Fruit fly (Drosophila melanogaster) whole organism, embryonic: ENCODE data around the gene rho-5.
A peak's percentile ranks its signal among the peaks of the same experiment; 100 is the strongest.

Experiments
- Ada2b ChIP-seq: fragments of 200-800 bp; sonication (Bioruptor generic); IDR thresholded peaks from 2 replicates; pipeline ENCODE4 v1.3.6; 2022; ENCODE audit warnings: missing biosample characterization, missing genetic modification characterization
- CG10654 ChIP-seq: fragments of 200-800 bp; sonication (Bioruptor generic); optimal IDR thresholded peaks from 2 replicates; lab custom pipeline; 2016; ENCODE audit warnings: missing biosample characterization, missing genetic modification characterization
- CG12104 ChIP-seq: fragments of 200-800 bp; sonication (Bioruptor generic); optimal IDR thresholded peaks from 3 replicates; lab custom pipeline; 2016; ENCODE audit warnings: missing biosample characterization, missing genetic modification characterization
- CG14667 ChIP-seq: fragments of 200-800 bp; sonication (Bioruptor generic); IDR thresholded peaks from 2 replicates; pipeline ENCODE4 v1.3.6; 2022; ENCODE audit warnings: missing biosample characterization, missing genetic modification characterization
- CG15479 ChIP-seq: fragments of 200-800 bp; sonication (Bioruptor generic); optimal IDR thresholded peaks from 3 replicates; lab custom pipeline; 2019; ENCODE audit warnings: missing biosample characterization, mild to moderate bottlenecking, missing genetic modification characterization, moderate library complexity
- CG15514 ChIP-seq: fragments of 200-800 bp; sonication (Bioruptor generic); optimal IDR thresholded peaks from 3 replicates; lab custom pipeline; 2017; ENCODE audit warnings: missing biosample characterization, missing genetic modification characterization, mild to moderate bottlenecking, moderate library complexity, missing genetic modification reagents
- CG16813 ChIP-seq: fragments of 200-800 bp; sonication (Bioruptor generic); IDR thresholded peaks from 3 replicates; pipeline ENCODE4 v1.3.6; 2022; ENCODE audit warnings: missing biosample characterization, missing genetic modification characterization; ENCODE audit not compliant: partially characterized antibody
- CG17802 ChIP-seq: fragments of 200-800 bp; sonication (Bioruptor generic); optimal IDR thresholded peaks from 2 replicates; lab custom pipeline; 2018; ENCODE audit warnings: missing biosample characterization, mild to moderate bottlenecking, missing genetic modification characterization, moderate library complexity
- CG17912 ChIP-seq: fragments of 200-800 bp; sonication (Bioruptor generic); optimal IDR thresholded peaks from 2 replicates; lab custom pipeline; 2018; ENCODE audit warnings: missing biosample characterization, mild to moderate bottlenecking, missing genetic modification characterization
- CG18262 ChIP-seq: fragments of 200-800 bp; optimal IDR thresholded peaks from 3 replicates; lab custom pipeline; 2019; ENCODE audit warnings: missing biosample characterization, mild to moderate bottlenecking, missing genetic modification characterization, moderate library complexity
- CG1832 ChIP-seq: fragments of 200-800 bp; sonication (Bioruptor generic); optimal IDR thresholded peaks from 2 replicates; lab custom pipeline; 2017; ENCODE audit warnings: missing biosample characterization, mild to moderate bottlenecking, missing genetic modification characterization, inconsistent platforms
- CG3065 ChIP-seq: fragments of 200-800 bp; sonication (Bioruptor generic); optimal IDR thresholded peaks from 2 replicates; lab custom pipeline; 2016; ENCODE audit warnings: missing biosample characterization, missing genetic modification characterization
- CG4404 ChIP-seq: fragments of 200-800 bp; sonication (Bioruptor generic); IDR thresholded peaks from 2 replicates; pipeline ENCODE4 v1.3.6; 2022; ENCODE audit warnings: missing biosample characterization, missing genetic modification characterization
- CG6175 ChIP-seq: fragments of 200-800 bp; sonication (Bioruptor generic); IDR thresholded peaks from 3 replicates; pipeline ENCODE4 v1.3.6; 2022; ENCODE audit warnings: missing biosample characterization, missing genetic modification characterization
- CG6272 ChIP-seq: fragments of 200-800 bp; sonication (Bioruptor generic); IDR thresholded peaks from 2 replicates; pipeline ENCODE4 v1.3.6; 2022; ENCODE audit warnings: missing biosample characterization, missing genetic modification characterization
- CG8478 ChIP-seq: fragments of >200 bp; optimal IDR thresholded peaks from 2 replicates; lab custom pipeline; 2018
- CG8944 ChIP-seq: fragments of 200-800 bp; sonication (Bioruptor generic); optimal IDR thresholded peaks from 3 replicates; lab custom pipeline; 2016; ENCODE audit warnings: missing biosample characterization, missing genetic modification characterization
- CG9876 ChIP-seq: fragments of 200-800 bp; sonication (Bioruptor generic); optimal IDR thresholded peaks from 2 replicates; lab custom pipeline; 2016; ENCODE audit warnings: missing biosample characterization, missing genetic modification characterization
- CG9932 ChIP-seq: fragments of 200-800 bp; sonication (Bioruptor generic); IDR thresholded peaks from 2 replicates; pipeline ENCODE4 v1.3.6; 2022; ENCODE audit warnings: missing biosample characterization, missing genetic modification characterization
- CkIIα-i1 ChIP-seq: fragments of 200-800 bp; sonication (Bioruptor generic); IDR thresholded peaks from 2 replicates; pipeline ENCODE4 v1.3.6; 2022; ENCODE audit warnings: missing biosample characterization, missing genetic modification characterization
- Dfd ChIP-seq, 2 experiments: fragments of >200 bp; optimal IDR thresholded peaks; 2 replicates each; lab custom pipeline; 2017; ENCODE audit warnings: missing biosample characterization in 2 of 2, missing genetic modification characterization in 2 of 2
- Dip2 ChIP-seq: fragments of 200-800 bp; sonication (Bioruptor generic); IDR thresholded peaks from 2 replicates; pipeline ENCODE4 v1.3.6; 2022; ENCODE audit warnings: missing biosample characterization, missing genetic modification characterization
- Gsc ChIP-seq: fragments of 200-800 bp; sonication (Bioruptor generic); IDR thresholded peaks from 2 replicates; pipeline ENCODE4 v1.3.6; 2022; ENCODE audit warnings: missing biosample characterization, missing genetic modification characterization
- Gug ChIP-seq: fragments of 200-800 bp; sonication (Bioruptor generic); IDR thresholded peaks from 4 replicates; pipeline ENCODE4 v1.3.6; 2022; ENCODE audit warnings: missing biosample characterization, missing genetic modification characterization
- HHEX ChIP-seq: fragments of 200-800 bp; sonication (Bioruptor generic); optimal IDR thresholded peaks from 3 replicates; lab custom pipeline; 2017; ENCODE audit warnings: missing biosample characterization, mild to moderate bottlenecking, missing genetic modification characterization, missing genetic modification reagents
- HmgD ChIP-seq: fragments of 200-800 bp; sonication (Bioruptor generic); optimal IDR thresholded peaks from 3 replicates; lab custom pipeline; 2016; ENCODE audit warnings: missing biosample characterization, missing genetic modification characterization
- Max ChIP-seq: fragments of 200-800 bp; sonication (Bioruptor generic); optimal IDR thresholded peaks from 2 replicates; lab custom pipeline; 2016; ENCODE audit warnings: missing biosample characterization, mild to moderate bottlenecking, missing genetic modification characterization
- Mrtf ChIP-seq: fragments of 200-800 bp; sonication (Bioruptor generic); IDR thresholded peaks from 3 replicates; pipeline ENCODE4 v1.3.6; 2022; ENCODE audit warnings: missing biosample characterization, missing genetic modification characterization
- NFAT ChIP-seq: fragments of 200-800 bp; sonication (Bioruptor generic); IDR thresholded peaks from 2 replicates; pipeline ENCODE4 v1.3.6; 2022; ENCODE audit warnings: missing biosample characterization, missing genetic modification characterization
- Ravus ChIP-seq: fragments of 200-800 bp; sonication (Bioruptor generic); IDR thresholded peaks from 2 replicates; pipeline ENCODE4 v1.3.6; 2022; ENCODE audit warnings: missing biosample characterization, missing genetic modification characterization
- Sox102F ChIP-seq: fragments of 200-800 bp; sonication (Bioruptor generic); optimal IDR thresholded peaks from 2 replicates; lab custom pipeline; 2018; ENCODE audit warnings: missing biosample characterization, mild to moderate bottlenecking, missing genetic modification characterization, moderate library complexity
- ash1 ChIP-seq: fragments of 200-800 bp; sonication (Bioruptor generic); optimal IDR thresholded peaks from 2 replicates; lab custom pipeline; 2018; ENCODE audit warnings: missing biosample characterization, mild to moderate bottlenecking, missing genetic modification characterization
- br ChIP-seq: fragments of >200 bp; optimal IDR thresholded peaks from 2 replicates; lab custom pipeline; 2017
- bsh ChIP-seq, 2 experiments: fragments of 200-800 bp; sonication (Bioruptor generic); optimal IDR thresholded peaks; 2 replicates each; lab custom pipeline; 2017 to 2018; ENCODE audit warnings: mild to moderate bottlenecking in 2 of 2, missing biosample characterization in 2 of 2, missing genetic modification characterization in 2 of 2, moderate library complexity in 1 of 2
- chn ChIP-seq: fragments of 200-800 bp; sonication (Bioruptor generic); optimal IDR thresholded peaks from 2 replicates; lab custom pipeline; 2016; ENCODE audit warnings: missing biosample characterization, missing genetic modification characterization
- crc ChIP-seq: fragments of 200-800 bp; sonication (Bioruptor generic); optimal IDR thresholded peaks from 2 replicates; lab custom pipeline; 2016; ENCODE audit warnings: missing biosample characterization, missing genetic modification characterization
- cwo ChIP-seq: fragments of 200-800 bp; sonication (Bioruptor generic); optimal IDR thresholded peaks from 3 replicates; lab custom pipeline; 2017; ENCODE audit warnings: missing biosample characterization, missing genetic modification characterization, mild to moderate bottlenecking, moderate library complexity, missing genetic modification reagents
- eyg ChIP-seq: fragments of 200-800 bp; sonication (Bioruptor generic); optimal IDR thresholded peaks from 3 replicates; lab custom pipeline; 2016; ENCODE audit warnings: missing biosample characterization, missing genetic modification characterization
- fd102C ChIP-seq: fragments of 200-800 bp; sonication (Bioruptor generic); optimal IDR thresholded peaks from 2 replicates; lab custom pipeline; 2018; ENCODE audit warnings: missing biosample characterization, mild to moderate bottlenecking, missing genetic modification characterization, moderate library complexity
- gcm2 ChIP-seq: fragments of 200-800 bp; sonication (Bioruptor generic); optimal IDR thresholded peaks from 2 replicates; lab custom pipeline; 2016; ENCODE audit warnings: missing biosample characterization, missing genetic modification characterization
- grn ChIP-seq: fragments of 200-800 bp; sonication (Bioruptor generic); optimal IDR thresholded peaks from 3 replicates; lab custom pipeline; 2017; ENCODE audit warnings: missing biosample characterization, missing genetic modification characterization
- kay ChIP-seq: fragments of 200-800 bp; sonication (Bioruptor generic); optimal IDR thresholded peaks from 2 replicates; lab custom pipeline; 2016; ENCODE audit warnings: missing biosample characterization, missing genetic modification characterization
- klu ChIP-seq: fragments of 200-800 bp; sonication (Bioruptor generic); IDR thresholded peaks from 2 replicates; pipeline ENCODE4 v1.3.6; 2022; ENCODE audit warnings: missing biosample characterization, missing genetic modification characterization
- lola ChIP-seq, 3 experiments: fragments of >200 bp in 2 of 3; fragments of 200-800 bp in 1 of 3; sonication (Bioruptor generic) in 1 of 3; optimal IDR thresholded peaks; 2 replicates each; lab custom pipeline; 2017 to 2019; ENCODE audit warnings: missing biosample characterization in 3 of 3, missing genetic modification characterization in 3 of 3, mild to moderate bottlenecking in 1 of 3, moderate library complexity in 1 of 3
- nerfin-2 ChIP-seq: fragments of 200-800 bp; sonication (Bioruptor generic); IDR thresholded peaks from 2 replicates; pipeline ENCODE4 v1.3.6; 2022; ENCODE audit warnings: missing biosample characterization, missing genetic modification characterization; ENCODE audit not compliant: partially characterized antibody
- oc ChIP-seq: fragments of 200-800 bp; sonication (Bioruptor generic); optimal IDR thresholded peaks from 2 replicates; lab custom pipeline; 2018; ENCODE audit warnings: missing biosample characterization, mild to moderate bottlenecking, missing genetic modification characterization, moderate library complexity
- rib ChIP-seq: fragments of 200-800 bp; sonication (Bioruptor generic); IDR thresholded peaks from 2 replicates; pipeline ENCODE4 v1.3.6; 2022; ENCODE audit warnings: missing biosample characterization, missing genetic modification characterization
- sens-2 ChIP-seq: fragments of 200-800 bp; sonication (Bioruptor generic); IDR thresholded peaks from 2 replicates; pipeline ENCODE4 v1.3.6; 2022; ENCODE audit warnings: missing biosample characterization, missing genetic modification characterization
- sisA ChIP-seq: fragments of 200-800 bp; sonication (Bioruptor generic); IDR thresholded peaks from 2 replicates; pipeline ENCODE4 v1.3.6; 2022; ENCODE audit warnings: missing biosample characterization, missing genetic modification characterization
- slbo ChIP-seq: fragments of 200-800 bp; sonication (Bioruptor generic); IDR thresholded peaks from 2 replicates; pipeline ENCODE4 v1.3.6; 2022; ENCODE audit warnings: missing biosample characterization, missing genetic modification characterization
- stwl ChIP-seq: fragments of 200-800 bp; sonication (Bioruptor generic); optimal IDR thresholded peaks from 3 replicates; lab custom pipeline; 2018; ENCODE audit warnings: missing biosample characterization, mild to moderate bottlenecking, missing genetic modification characterization, moderate library complexity
- ttk ChIP-seq: fragments of 200-800 bp; sonication (Bioruptor generic); IDR thresholded peaks from 2 replicates; pipeline ENCODE4 v2.1.2; 2022; ENCODE audit warnings: missing biosample characterization, missing genetic modification characterization
- zen ChIP-seq: fragments of 200-800 bp; sonication (Bioruptor generic); optimal IDR thresholded peaks from 3 replicates; lab custom pipeline; 2018; ENCODE audit warnings: missing biosample characterization, mild to moderate bottlenecking, missing genetic modification characterization, moderate library complexity

rho-5 gene

dm6 chr2L:10366525-10366924, 7.2 kb downstream of the rho-5 start, which contains the start of gene CG5056 (continued):
- TF ChIP-seq lola (GFP tag; optimal IDR thresholded peaks at IDR 0.05; lab: Kevin White, UChicago) (no peak), CG17912 (GFP tag; lab: Kevin White, UChicago) (peak; percentile 19), sisA (GFP tag; lab: Robert Waterston, UW) (no peak), CG8478 (lab: Kevin White, UChicago) (no peak), sens-2 (GFP tag; lab: Robert Waterston, UW) (no peak), CG10654 (GFP tag; lab: Kevin White, UChicago) (no peak), crc (GFP tag; lab: Kevin White, UChicago) (no peak), CkIIα-i1 (GFP tag; lab: Robert Waterston, UW) (no peak), HmgD (GFP tag; lab: Kevin White, UChicago) (no peak), CG16813 (GFP tag; lab: Robert Waterston, UW) (no peak), Max (GFP tag; lab: Kevin White, UChicago) (peak; percentile 17), grn (GFP tag; lab: Kevin White, UChicago) (no peak), ash1 (GFP tag; lab: Kevin White, UChicago) (no peak), Dip2 (GFP tag; lab: Robert Waterston, UW) (no peak), CG9932 (GFP tag; lab: Robert Waterston, UW) (peak; percentile 36; the same call in 1 of the 2 replicates), oc (no peak), nerfin-2 (GFP tag; lab: Robert Waterston, UW) (no peak), CG15479 (GFP tag; lab: Kevin White, UChicago) (no peak), CG4404 (GFP tag; lab: Robert Waterston, UW) (no peak), stwl (peak; percentile 59), gcm2 (GFP tag; lab: Kevin White, UChicago) (no peak), CG3065 (GFP tag; lab: Kevin White, UChicago) (no peak), rib (GFP tag; lab: Robert Waterston, UW) (no peak), Gsc (GFP tag; lab: Robert Waterston, UW) (no peak), CG14667 (GFP tag; lab: Robert Waterston, UW) (peak; percentile 30; the same call in 1 of the 2 replicates), Dfd (GFP tag; optimal IDR thresholded peaks at IDR 0.05; lab: Kevin White, UChicago) (no peak), CG6272 (GFP tag; lab: Robert Waterston, UW) (no peak), klu (GFP tag; lab: Robert Waterston, UW) (no peak), ttk (GFP tag; lab: Robert Waterston, UW) (no peak), CG1832 (GFP tag; lab: Kevin White, UChicago) (no peak), CG18262 (tag; lab: Kevin White, UChicago) (peak; percentile 7), Sox102F (GFP tag; lab: Kevin White, UChicago) (no peak), cwo (no peak), bsh (GFP tag; optimal IDR thresholded peaks at IDR 0.05; lab: Kevin White, UChicago) (no peak), Ravus (GFP tag; lab: Robert Waterston, UW) (no peak), CG17802 (peak; percentile 83), slbo (GFP tag; lab: Robert Waterston, UW) (peak; percentile 43; the same call in 1 of the 2 replicates), CG9876 (GFP tag; lab: Kevin White, UChicago) (no peak), eyg (GFP tag; lab: Kevin White, UChicago) (no peak), NFAT (GFP tag; lab: Robert Waterston, UW) (no peak), fd102C (GFP tag; lab: Kevin White, UChicago) (no peak), CG6175 (no peak), chn (GFP tag; lab: Kevin White, UChicago) (no peak), Ada2b (GFP tag; lab: Robert Waterston, UW) (no peak), CG15514 (GFP tag; lab: Kevin White, UChicago) (peak; percentile 31), zen (tag; lab: Kevin White, UChicago) (peak; percentile 41), CG12104 (no peak), CG8944 (GFP tag; lab: Kevin White, UChicago) (no peak), Mrtf (GFP tag; lab: Robert Waterston, UW) (no peak), kay (GFP tag; lab: Kevin White, UChicago) (no peak), Gug (GFP tag; lab: Robert Waterston, UW) (no peak), br (lab: Kevin White, UChicago) (no peak), HHEX (GFP tag; lab: Kevin White, UChicago) (no peak)
